Fruit fly (Drosophila melanogaster): ENCODE results near the gene alpha-Man-IIa.

Gene alpha-Man-IIa

dm6 chr3R:9420439-9421234 lies 8.3 kb downstream of the alpha-Man-IIa start (continued):
- TF ChIP-seq CG16779 (GFP tag; IDR thresholded peaks at IDR 0.05) (peak; percentile 53; the same call in 1 of the 2 replicates), mam (GFP tag; optimal IDR thresholded peaks at IDR 0.05) (no peak), CG14965 (GFP tag; optimal IDR thresholded peaks at IDR 0.05; ENCODE audit: borderline replicate concordance) (no peak), Deaf1 (tag; optimal IDR thresholded peaks at IDR 0.05) (no peak), CG1832 (GFP tag; optimal IDR thresholded peaks at IDR 0.05) (no peak), PHDP (tag; optimal IDR thresholded peaks at IDR 0.05) (no peak), CG12744 (GFP tag; optimal IDR thresholded peaks at IDR 0.05) (no peak), H15 (GFP tag; IDR thresholded peaks at IDR 0.05) (0 out of 3 replicates have a peak, but pooled peaks have one; percentile 5), Pdp1 (GFP tag; optimal IDR thresholded peaks at IDR 0.05) (peak in 1 of 2 experiments; percentile 17), slou (GFP tag; optimal IDR thresholded peaks at IDR 0.05) (no peak), CG2120 (GFP tag; optimal IDR thresholded peaks at IDR 0.05) (no peak), chinmo (GFP tag; IDR thresholded peaks at IDR 0.05; ENCODE audit: partially characterized antibody) (no peak), sima (GFP tag; optimal IDR thresholded peaks at IDR 0.05) (no peak), dan (GFP tag; IDR thresholded peaks at IDR 0.05) (no peak), CG10959 (GFP tag; IDR thresholded peaks at IDR 0.05) (no peak), CG1647 (GFP tag; optimal IDR thresholded peaks at IDR 0.05) (no peak), dpn (GFP tag; optimal IDR thresholded peaks at IDR 0.05) (peak; percentile 6 to 22), CG1233 (GFP tag; optimal IDR thresholded peaks at IDR 0.05) (no peak), ato (GFP tag; IDR thresholded peaks at IDR 0.05; ENCODE audit: partially characterized antibody) (no peak), CG9797 (GFP tag; optimal IDR thresholded peaks at IDR 0.05) (no peak), B-H1 (GFP tag; IDR thresholded peaks at IDR 0.05) (no peak), CG2875 (GFP tag; optimal IDR thresholded peaks at IDR 0.05) (peak; percentile 14), kni (GFP tag; optimal IDR thresholded peaks at IDR 0.05) (no peak), CG9727 (GFP tag; optimal IDR thresholded peaks at IDR 0.05) (no peak), Mrtf (GFP tag; IDR thresholded peaks at IDR 0.05) (no peak), CG7357 (GFP tag; IDR thresholded peaks at IDR 0.05) (no peak), MTF-1 (GFP tag; optimal IDR thresholded peaks at IDR 0.05; ENCODE audit: borderline replicate concordance) (no peak), CG6254 (GFP tag; optimal IDR thresholded peaks at IDR 0.05) (no peak), NFAT (GFP tag; IDR thresholded peaks at IDR 0.05) (no peak), gcm (GFP tag; optimal IDR thresholded peaks at IDR 0.05) (no peak), CG9609 (GFP tag; optimal IDR thresholded peaks at IDR 0.05) (no peak), Ptx1 (GFP tag; IDR thresholded peaks at IDR 0.05) (no peak), CG12769 (tag; optimal IDR thresholded peaks at IDR 0.05) (peak; percentile 45), cwo (GFP tag; optimal IDR thresholded peaks at IDR 0.05) (no peak), CG12659 (GFP tag; optimal IDR thresholded peaks at IDR 0.05) (no peak), Doc2 (GFP tag; IDR thresholded peaks at IDR 0.05) (no peak), insv (GFP tag; optimal IDR thresholded peaks at IDR 0.05) (no peak), pb (GFP tag; optimal IDR thresholded peaks at IDR 0.05) (no peak), CG1529 (GFP tag; optimal IDR thresholded peaks at IDR 0.05) (no peak), unc-4 (GFP tag; IDR thresholded peaks at IDR 0.05; ENCODE audit: partially characterized antibody) (no peak), ham (GFP tag; IDR thresholded peaks at IDR 0.05) (no peak), CG30431 (GFP tag; optimal IDR thresholded peaks at IDR 0.05) (no peak), ap (GFP tag; IDR thresholded peaks at IDR 0.05) (no peak), CG5953 (GFP tag; IDR thresholded peaks at IDR 0.05) (no peak), CG2129 (GFP tag; IDR thresholded peaks at IDR 0.05; ENCODE audit: partially characterized antibody) (no peak), Dad (GFP tag; optimal IDR thresholded peaks at IDR 0.05) (no peak), Sin3A (optimal IDR thresholded peaks at IDR 0.05) (no peak), CG7963 (GFP tag; IDR thresholded peaks at IDR 0.05; ENCODE audit: partially characterized antibody) (no peak), CG17359 (tag; optimal IDR thresholded peaks at IDR 0.05) (peak; percentile 49), Ravus (GFP tag; IDR thresholded peaks at IDR 0.05) (no peak)
